Worm (Caenorhabditis elegans): Measurements from ENCODE around the gene nsph-3.1.

The nsph-3.1 gene

DNA sequence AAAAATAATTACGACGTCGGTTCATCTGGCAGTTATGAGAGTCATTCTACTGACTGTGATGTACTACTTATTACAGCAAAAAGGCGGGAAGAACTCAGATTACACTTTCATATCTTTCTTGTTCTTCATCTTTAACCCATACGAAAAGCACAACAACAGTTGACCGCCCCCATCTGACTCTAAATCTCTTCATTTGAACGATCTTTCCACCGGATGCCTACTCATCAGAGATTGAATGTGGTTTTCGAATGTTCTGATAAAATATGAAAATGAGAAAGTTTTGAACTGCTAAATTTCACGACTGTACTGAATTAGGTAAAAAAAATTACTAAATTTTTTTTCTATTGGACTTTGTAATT, 8.6 kb downstream of the nsph-3.1 start, which contains the start of gene sri-19:
TSS of gene sri-19 (plus strand) at position 143 of the 359 bp plus-strand sequence.
- TF ChIP-seq tbx-37 (GFP tag; conservative IDR thresholded peaks at IDR 0.05): no peak
- no peak for TF ChIP-seq flt-1 (GFP tag; IDR thresholded peaks at IDR 0.05)
- no peak for TF ChIP-seq ets-7 (tag; optimal IDR thresholded peaks at IDR 0.05)
- TF ChIP-seq aly-1 (tag; optimal IDR thresholded peaks at IDR 0.05): no peak
- TF ChIP-seq sea-1 (GFP tag; conservative IDR thresholded peaks at IDR 0.05): no peak
- TF ChIP-seq tbx-11 (GFP tag; IDR thresholded peaks at IDR 0.05): no peak
- no peak for TF ChIP-seq hnd-1 (tag; optimal IDR thresholded peaks at IDR 0.05)
- no peak for TF ChIP-seq ama-1 (optimal IDR thresholded peaks at IDR 0.05)
- TF ChIP-seq pes-1 (GFP tag; IDR thresholded peaks at IDR 0.05): no peak
- no peak for TF ChIP-seq B0310.2 (tag; optimal IDR thresholded peaks at IDR 0.05)
- TF ChIP-seq hmg-4 (GFP tag; optimal IDR thresholded peaks at IDR 0.05): no peak
- TF ChIP-seq scrt-1 (GFP tag; IDR thresholded peaks at IDR 0.05): no peak
- no peak for TF ChIP-seq hmbx-1 (tag; optimal IDR thresholded peaks at IDR 0.05)
- no peak for TF ChIP-seq ceh-36 (tag; optimal IDR thresholded peaks at IDR 0.05)
- TF ChIP-seq F13C5.2 (tag; optimal IDR thresholded peaks at IDR 0.05): no peak

DNA sequence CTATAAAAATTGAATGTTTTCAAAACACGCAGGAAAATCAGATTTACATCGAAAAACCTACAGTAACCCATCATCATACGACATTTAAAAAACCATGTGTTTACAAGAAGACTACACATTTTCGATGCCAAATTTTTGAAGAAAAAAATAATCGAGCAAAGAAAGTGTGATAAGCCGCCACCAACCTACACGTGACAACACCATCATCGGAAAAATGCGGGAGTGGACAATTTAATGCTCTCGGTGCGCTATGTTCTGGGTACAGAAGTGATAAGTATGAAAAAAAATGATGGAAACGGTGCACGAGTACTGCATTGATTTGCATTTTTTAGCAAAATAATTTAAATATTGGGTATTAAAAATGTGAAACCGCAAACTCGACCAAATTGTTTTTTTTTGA, 15.1 kb downstream of the nsph-3.1 start:
- no peak for TF ChIP-seq ceh-13 (GFP tag; optimal IDR thresholded peaks at IDR 0.05)

DNA sequence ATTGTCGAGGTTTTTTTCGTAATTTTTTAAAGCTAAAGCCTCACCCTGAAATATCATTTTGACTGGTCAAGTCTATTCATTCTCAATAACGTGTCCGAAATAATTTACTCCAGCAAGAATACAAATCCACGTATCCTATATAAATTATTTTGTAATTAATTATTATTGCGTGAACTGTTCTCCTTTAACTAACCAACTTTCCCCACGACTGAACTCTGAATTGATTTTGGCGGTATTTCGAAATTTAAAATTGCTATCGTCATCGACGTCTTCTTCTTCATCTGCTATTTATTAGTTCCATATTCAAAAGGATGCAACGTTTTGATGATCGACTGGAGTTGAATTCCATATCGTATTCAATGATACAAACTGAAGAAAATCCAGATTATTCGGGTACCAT, 16.7 kb downstream of the nsph-3.1 start, which contains the start of the genes aqp-3 and Y69E1A.8:
TSS of gene aqp-3 (minus strand) at position 101 of the 400 bp plus-strand sequence.
TSS of gene Y69E1A.8 (plus strand) at position 246 of the 400 bp plus-strand sequence.
- TF ChIP-seq tra-4 (tag; optimal IDR thresholded peaks at IDR 0.05): no peak
- TF ChIP-seq ceh-36 (tag; optimal IDR thresholded peaks at IDR 0.05): no peak
- TF ChIP-seq flt-1 (GFP tag; IDR thresholded peaks at IDR 0.05): no peak
- no peak for TF ChIP-seq hmbx-1 (tag; optimal IDR thresholded peaks at IDR 0.05)
- no peak for TF ChIP-seq sea-1 (GFP tag; conservative IDR thresholded peaks at IDR 0.05)
- TF ChIP-seq hnd-1 (tag; optimal IDR thresholded peaks at IDR 0.05): no peak
- no peak for TF ChIP-seq tbx-11 (GFP tag; IDR thresholded peaks at IDR 0.05)
- TF ChIP-seq F13C5.2 (tag; optimal IDR thresholded peaks at IDR 0.05): no peak
- TF ChIP-seq B0310.2 (tag; optimal IDR thresholded peaks at IDR 0.05): no peak
- no peak for TF ChIP-seq pes-1 (GFP tag; IDR thresholded peaks at IDR 0.05)
- TF ChIP-seq tbx-37 (GFP tag; conservative IDR thresholded peaks at IDR 0.05): no peak
- no peak for TF ChIP-seq ets-7 (tag; optimal IDR thresholded peaks at IDR 0.05)
- TF ChIP-seq ceh-13 (GFP tag; optimal IDR thresholded peaks at IDR 0.05): no peak
- no peak for TF ChIP-seq hmg-4 (GFP tag; optimal IDR thresholded peaks at IDR 0.05)
- TF ChIP-seq ama-1 (optimal IDR thresholded peaks at IDR 0.05): no peak
- TF ChIP-seq aly-1 (tag; optimal IDR thresholded peaks at IDR 0.05): no peak
- TF ChIP-seq scrt-1 (GFP tag; IDR thresholded peaks at IDR 0.05): no peak

DNA sequence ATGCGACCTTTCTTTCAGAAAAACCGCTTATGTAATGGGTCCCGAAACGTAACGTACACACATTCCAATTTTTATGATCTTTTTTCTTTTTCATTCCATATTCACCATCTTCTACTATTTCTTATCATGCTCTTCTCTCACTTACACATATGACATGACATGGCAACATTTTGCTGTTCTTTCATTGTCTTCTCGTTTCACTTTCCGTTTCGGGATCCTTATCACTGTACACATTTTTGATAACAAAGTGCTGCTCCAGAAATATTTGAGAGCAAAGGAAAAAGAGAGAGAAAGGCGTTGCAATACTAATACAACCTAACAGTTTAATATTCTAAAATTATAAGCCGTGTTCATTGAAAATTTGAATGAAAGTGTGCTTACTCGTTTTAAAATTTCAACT, 20.7 kb downstream of the nsph-3.1 start:
- TF ChIP-seq pes-1 (GFP tag; IDR thresholded peaks at IDR 0.05) (no peak), hmbx-1 (tag; optimal IDR thresholded peaks at IDR 0.05) (no peak), ama-1 (optimal IDR thresholded peaks at IDR 0.05) (no peak), sea-1 (GFP tag; conservative IDR thresholded peaks at IDR 0.05) (no peak), tbx-11 (GFP tag; IDR thresholded peaks at IDR 0.05) (no peak), hnd-1 (tag; optimal IDR thresholded peaks at IDR 0.05) (no peak), F13C5.2 (tag; optimal IDR thresholded peaks at IDR 0.05) (no peak), tbx-37 (GFP tag; conservative IDR thresholded peaks at IDR 0.05) (no peak), ets-7 (tag; optimal IDR thresholded peaks at IDR 0.05) (no peak), flt-1 (GFP tag; IDR thresholded peaks at IDR 0.05) (no peak), tra-4 (tag; optimal IDR thresholded peaks at IDR 0.05) (no peak), hmg-4 (GFP tag; optimal IDR thresholded peaks at IDR 0.05) (no peak), B0310.2 (tag; optimal IDR thresholded peaks at IDR 0.05) (no peak), scrt-1 (GFP tag; IDR thresholded peaks at IDR 0.05) (no peak)

DNA sequence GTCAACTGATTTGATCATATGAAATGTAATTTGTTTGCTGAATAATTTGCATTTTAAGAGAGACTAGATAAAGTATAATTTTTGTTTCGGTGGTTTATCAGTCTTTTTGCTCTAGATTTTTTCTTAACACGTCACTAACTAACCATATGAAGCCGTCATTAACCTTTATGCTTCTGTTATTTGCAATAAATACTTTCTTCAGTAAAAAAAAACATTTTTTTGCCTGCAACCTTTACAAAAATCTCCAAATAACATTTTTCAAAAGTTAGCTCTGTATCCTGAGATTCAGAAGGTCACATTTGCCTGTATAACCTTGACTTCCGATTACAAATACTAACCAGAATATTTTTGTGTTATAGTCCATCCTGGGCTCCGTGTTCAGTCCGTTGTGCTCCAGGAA, 21.2 kb downstream of the nsph-3.1 start:
- TF ChIP-seq aly-1 (tag; optimal IDR thresholded peaks at IDR 0.05): no peak
- no peak for TF ChIP-seq ama-1 (optimal IDR thresholded peaks at IDR 0.05)

DNA sequence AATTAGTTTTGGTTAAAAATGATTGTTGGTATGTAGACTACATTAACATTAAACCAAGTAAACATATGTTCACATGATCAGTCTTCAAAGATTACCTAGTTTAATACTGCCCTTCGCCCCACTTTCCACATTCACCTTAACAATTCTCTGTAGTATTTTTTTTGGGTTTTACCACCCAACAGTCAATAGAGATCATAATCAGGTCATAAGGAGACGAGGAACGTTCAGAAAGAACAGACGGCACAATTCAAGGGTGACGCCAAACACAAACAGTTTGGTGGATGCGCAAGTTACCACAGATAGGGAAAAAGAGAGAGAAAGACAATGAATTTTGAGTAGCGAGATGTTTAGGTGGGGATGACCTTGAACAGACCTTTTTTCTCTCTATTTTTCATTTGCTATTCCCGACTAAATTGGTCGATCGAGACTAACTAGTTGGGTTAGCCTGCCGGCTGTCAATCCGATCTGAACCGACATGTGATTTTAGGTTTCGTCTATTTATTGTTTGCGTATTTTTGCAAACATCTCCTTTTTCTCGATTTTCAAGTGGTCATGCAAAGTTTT, 22.1 kb downstream of the nsph-3.1 start:
- TF ChIP-seq flt-1 (GFP tag; IDR thresholded peaks at IDR 0.05) (no peak), aly-1 (tag; optimal IDR thresholded peaks at IDR 0.05) (no peak), hmbx-1 (tag; optimal IDR thresholded peaks at IDR 0.05) (no peak), hnd-1 (tag; optimal IDR thresholded peaks at IDR 0.05) (no peak), F13C5.2 (tag; optimal IDR thresholded peaks at IDR 0.05) (no peak)

DNA sequence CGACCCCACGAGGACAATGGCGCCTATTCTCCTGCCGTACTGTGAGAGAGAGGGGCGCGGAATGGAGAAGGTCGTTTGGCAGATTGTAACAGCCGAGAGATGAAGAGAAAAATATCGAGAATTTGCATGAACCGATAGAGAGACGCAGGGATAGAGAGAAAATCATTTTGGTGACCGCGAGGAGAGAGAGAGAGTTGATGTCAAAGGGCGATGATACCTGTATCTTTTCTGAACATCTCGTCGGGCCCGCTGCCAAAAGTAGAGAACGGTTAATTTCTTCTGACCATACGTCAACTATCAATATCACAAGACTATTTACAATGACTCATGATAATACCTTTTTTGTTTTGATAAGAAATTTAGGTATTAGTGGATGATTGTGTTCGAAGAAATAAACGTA, 26.4 kb downstream of the nsph-3.1 start:
- no peak for TF ChIP-seq aly-1 (tag; optimal IDR thresholded peaks at IDR 0.05)
- TF ChIP-seq hmg-4 (GFP tag; optimal IDR thresholded peaks at IDR 0.05): no peak
- TF ChIP-seq F13C5.2 (tag; optimal IDR thresholded peaks at IDR 0.05): no peak
- TF ChIP-seq ceh-13 (GFP tag; optimal IDR thresholded peaks at IDR 0.05): no peak
- no peak for TF ChIP-seq sea-1 (GFP tag; conservative IDR thresholded peaks at IDR 0.05)
- no peak for TF ChIP-seq hmbx-1 (tag; optimal IDR thresholded peaks at IDR 0.05)
- no peak for TF ChIP-seq tbx-11 (GFP tag; IDR thresholded peaks at IDR 0.05)
- no peak for TF ChIP-seq pes-1 (GFP tag; IDR thresholded peaks at IDR 0.05)
- no peak for TF ChIP-seq scrt-1 (GFP tag; IDR thresholded peaks at IDR 0.05)
- TF ChIP-seq B0310.2 (tag; optimal IDR thresholded peaks at IDR 0.05): no peak
- no peak for TF ChIP-seq flt-1 (GFP tag; IDR thresholded peaks at IDR 0.05)
- no peak for TF ChIP-seq ama-1 (optimal IDR thresholded peaks at IDR 0.05)

ce11 chrIV:10978641-10979040, 29.0 kb downstream of the nsph-3.1 start:
- TF ChIP-seq hmbx-1 (tag; optimal IDR thresholded peaks at IDR 0.05) (no peak), scrt-1 (GFP tag; IDR thresholded peaks at IDR 0.05) (no peak), hmg-4 (GFP tag; optimal IDR thresholded peaks at IDR 0.05) (no peak), tbx-11 (GFP tag; IDR thresholded peaks at IDR 0.05) (no peak), hnd-1 (tag; optimal IDR thresholded peaks at IDR 0.05) (no peak), tbx-37 (GFP tag; conservative IDR thresholded peaks at IDR 0.05) (no peak), F13C5.2 (tag; optimal IDR thresholded peaks at IDR 0.05) (no peak), ceh-13 (GFP tag; optimal IDR thresholded peaks at IDR 0.05) (no peak), flt-1 (GFP tag; IDR thresholded peaks at IDR 0.05) (no peak), B0310.2 (tag; optimal IDR thresholded peaks at IDR 0.05) (no peak), pes-1 (GFP tag; IDR thresholded peaks at IDR 0.05) (no peak), ets-7 (tag; optimal IDR thresholded peaks at IDR 0.05) (no peak), tra-4 (tag; optimal IDR thresholded peaks at IDR 0.05) (no peak), ceh-36 (tag; optimal IDR thresholded peaks at IDR 0.05) (no peak), sea-1 (GFP tag; conservative IDR thresholded peaks at IDR 0.05) (no peak), aly-1 (tag; optimal IDR thresholded peaks at IDR 0.05) (no peak), ama-1 (optimal IDR thresholded peaks at IDR 0.05) (no peak)

Data from whole organism, early embryonic.